Worm (Caenorhabditis elegans): ENCODE measurements around the gene W03C9.1.
A peak's percentile ranks its signal among the peaks of the same experiment; 100 is the strongest.

W03C9.1 gene

ce11 chrII:11974048-11974995, 12.4 kb upstream of the W03C9.1 start (continued):
- TF ChIP-seq snpc-4 (tag; optimal IDR thresholded peaks at IDR 0.05) (peak; percentile 6), alr-1 (tag; optimal IDR thresholded peaks at IDR 0.05) (no peak), nhr-21 (tag; optimal IDR thresholded peaks at IDR 0.05) (no peak), Y55F3AM.14 (GFP tag; optimal IDR thresholded peaks at IDR 0.05) (peak; percentile 39), lin-11 (tag; optimal IDR thresholded peaks at IDR 0.05) (no peak), ama-1 (optimal IDR thresholded peaks at IDR 0.05) (peak; percentile 86), ceh-82 (tag; optimal IDR thresholded peaks at IDR 0.05) (no peak), lsy-2 (tag; optimal IDR thresholded peaks at IDR 0.05) (peak; percentile 17 to 57), mab-5 (tag; optimal IDR thresholded peaks at IDR 0.05) (no peak), C34F6.9 (tag; optimal IDR thresholded peaks at IDR 0.05) (peak; percentile 34), sma-9 (GFP tag; optimal IDR thresholded peaks at IDR 0.05) (no peak), sma-9 (tag; optimal IDR thresholded peaks at IDR 0.05) (no peak), ztf-11 (tag; optimal IDR thresholded peaks at IDR 0.05) (no peak), gmeb-1 (tag; optimal IDR thresholded peaks at IDR 0.05) (peak; percentile 58), sma-3 (GFP tag; optimal IDR thresholded peaks at IDR 0.05) (peak; percentile 33), fos-1 (tag; optimal IDR thresholded peaks at IDR 0.05) (peak; percentile 80), ZK546.5 (tag; optimal IDR thresholded peaks at IDR 0.05) (no peak), crh-2 (tag; optimal IDR thresholded peaks at IDR 0.05) (peak; percentile 28), unc-62 (GFP tag; optimal IDR thresholded peaks at IDR 0.05) (no peak), nhr-237 (tag; optimal IDR thresholded peaks at IDR 0.05) (no peak), ceh-16 (tag; optimal IDR thresholded peaks at IDR 0.05) (no peak), nhr-10 (tag; optimal IDR thresholded peaks at IDR 0.05) (no peak), elt-1 (tag; optimal IDR thresholded peaks at IDR 0.05) (no peak), peb-1 (tag; optimal IDR thresholded peaks at IDR 0.05) (no peak), unc-55 (GFP tag; optimal IDR thresholded peaks at IDR 0.05) (peak; percentile 45), blmp-1 (tag; optimal IDR thresholded peaks at IDR 0.05; ENCODE audit: insufficient read depth) (no peak), skn-1 (tag; optimal IDR thresholded peaks at IDR 0.05) (no peak)

- TF ChIP-seq peb-1 (tag; optimal IDR thresholded peaks at IDR 0.05): no peak
- TF ChIP-seq aly-2 (tag; optimal IDR thresholded peaks at IDR 0.05): no peak
- no peak for TF ChIP-seq sma-9 (GFP tag; optimal IDR thresholded peaks at IDR 0.05)
- no peak for TF ChIP-seq sma-9 (tag; optimal IDR thresholded peaks at IDR 0.05)
- TF ChIP-seq unc-39 (tag; optimal IDR thresholded peaks at IDR 0.05): no peak
- TF ChIP-seq crh-2 (tag; optimal IDR thresholded peaks at IDR 0.05): no peak
- no peak for TF ChIP-seq elt-3 (tag; optimal IDR thresholded peaks at IDR 0.05)
- no peak for TF ChIP-seq ceh-82 (tag; optimal IDR thresholded peaks at IDR 0.05)
- no peak for TF ChIP-seq egl-27 (tag; optimal IDR thresholded peaks at IDR 0.05)
- TF ChIP-seq nhr-237 (tag; optimal IDR thresholded peaks at IDR 0.05): no peak
These were observed 11.7 kb upstream of the W03C9.1 start, which contains the start of gene acbp-6 for ce11 chrII:11973632-11974031. Gene acbp-6 (minus strand): TSS chrII:11973732.

ce11 chrII:11972266-11972665, 10.3 kb upstream of the W03C9.1 start:
- no peak for TF ChIP-seq zag-1 (tag; optimal IDR thresholded peaks at IDR 0.05)
- TF ChIP-seq mdl-1 (tag; optimal IDR thresholded peaks at IDR 0.05): no peak
- TF ChIP-seq nhr-25 (tag; optimal IDR thresholded peaks at IDR 0.05): no peak
- no peak for TF ChIP-seq lin-11 (tag; optimal IDR thresholded peaks at IDR 0.05)
- TF ChIP-seq peb-1 (tag; optimal IDR thresholded peaks at IDR 0.05): no peak
- TF ChIP-seq aly-2 (tag; optimal IDR thresholded peaks at IDR 0.05): no peak
- TF ChIP-seq nhr-23 (tag; optimal IDR thresholded peaks at IDR 0.05): no peak
- no peak for TF ChIP-seq unc-62 (GFP tag; optimal IDR thresholded peaks at IDR 0.05)
- TF ChIP-seq gmeb-1 (tag; optimal IDR thresholded peaks at IDR 0.05): no peak
- TF ChIP-seq ceh-16 (tag; optimal IDR thresholded peaks at IDR 0.05): no peak
- no peak for TF ChIP-seq elt-1 (tag; optimal IDR thresholded peaks at IDR 0.05)
- TF ChIP-seq nhr-237 (tag; optimal IDR thresholded peaks at IDR 0.05): no peak
- TF ChIP-seq F13H6.1 (tag; optimal IDR thresholded peaks at IDR 0.05): no peak
- TF ChIP-seq nhr-77 (tag; optimal IDR thresholded peaks at IDR 0.05): no peak
- no peak for TF ChIP-seq elt-3 (tag; optimal IDR thresholded peaks at IDR 0.05)

Data from whole organism, L2 larva.